Fruit fly (Drosophila melanogaster): ENCODE measurements around the gene c12.2.
A peak's percentile ranks its signal among the peaks of the same experiment; 100 is the strongest.

The c12.2 gene

DNA sequence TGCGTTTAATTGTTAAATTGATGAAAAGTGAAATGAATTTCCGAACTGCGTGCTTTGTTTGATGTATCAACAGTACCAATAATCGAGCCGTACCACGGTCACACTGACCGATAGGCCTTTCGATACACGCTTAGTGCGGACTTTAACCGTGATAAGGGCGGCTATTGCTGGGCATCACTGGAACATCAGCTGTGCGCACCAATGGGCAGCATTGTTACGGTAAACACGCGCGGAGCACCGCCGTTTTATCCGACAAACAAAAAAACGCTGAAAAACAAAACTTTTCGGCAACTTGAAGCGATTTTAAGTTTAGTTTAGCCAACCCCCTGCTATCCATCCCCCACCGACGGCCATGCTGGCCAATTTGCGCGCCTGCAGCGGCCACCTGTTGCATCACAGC is at the start of gene c12.2, which contains the start of gene c12.1:
Gene c12.2 (plus strand): TSS at position 220 of the 400 bp plus-strand sequence.
Gene c12.1 (minus strand): TSS at position 84 of the 400 bp plus-strand sequence.
- TF ChIP-seq EcR (GFP tag; optimal IDR thresholded peaks at IDR 0.05) (no peak), Dll (optimal IDR thresholded peaks at IDR 0.05) (no peak), psq (optimal IDR thresholded peaks at IDR 0.05) (no peak), CG8478 (optimal IDR thresholded peaks at IDR 0.05) (no peak), usp (GFP tag; optimal IDR thresholded peaks at IDR 0.05) (no peak), pan (optimal IDR thresholded peaks at IDR 0.05) (no peak)

- TF ChIP-seq usp (GFP tag; optimal IDR thresholded peaks at IDR 0.05) (no peak), EcR (GFP tag; optimal IDR thresholded peaks at IDR 0.05) (no peak), CG8478 (optimal IDR thresholded peaks at IDR 0.05) (no peak), pan (optimal IDR thresholded peaks at IDR 0.05) (no peak), Dll (optimal IDR thresholded peaks at IDR 0.05) (no peak), psq (optimal IDR thresholded peaks at IDR 0.05) (no peak)
Measured at dm6 chrX:9269825-9270224, 49.3 kb upstream of the c12.2 start, which contains the start of gene CG17440. Gene CG17440 (minus strand): TSS chrX:9269925.

dm6 chrX:9272830-9273507 is 46.2 kb upstream of the c12.2 start, which contains the start of the genes Cfp1 and Aladin:
Gene Cfp1 (minus strand): TSS chrX:9272960.
Gene Aladin (plus strand): TSS chrX:9273413.
- TF ChIP-seq psq (optimal IDR thresholded peaks at IDR 0.05) = no peak
- no peak for TF ChIP-seq CG8478 (optimal IDR thresholded peaks at IDR 0.05)
- no peak for TF ChIP-seq pan (optimal IDR thresholded peaks at IDR 0.05)
- TF ChIP-seq Dll (optimal IDR thresholded peaks at IDR 0.05) = no peak
- no peak for TF ChIP-seq usp (GFP tag; optimal IDR thresholded peaks at IDR 0.05)
- no peak for TF ChIP-seq EcR (GFP tag; optimal IDR thresholded peaks at IDR 0.05)

DNA sequence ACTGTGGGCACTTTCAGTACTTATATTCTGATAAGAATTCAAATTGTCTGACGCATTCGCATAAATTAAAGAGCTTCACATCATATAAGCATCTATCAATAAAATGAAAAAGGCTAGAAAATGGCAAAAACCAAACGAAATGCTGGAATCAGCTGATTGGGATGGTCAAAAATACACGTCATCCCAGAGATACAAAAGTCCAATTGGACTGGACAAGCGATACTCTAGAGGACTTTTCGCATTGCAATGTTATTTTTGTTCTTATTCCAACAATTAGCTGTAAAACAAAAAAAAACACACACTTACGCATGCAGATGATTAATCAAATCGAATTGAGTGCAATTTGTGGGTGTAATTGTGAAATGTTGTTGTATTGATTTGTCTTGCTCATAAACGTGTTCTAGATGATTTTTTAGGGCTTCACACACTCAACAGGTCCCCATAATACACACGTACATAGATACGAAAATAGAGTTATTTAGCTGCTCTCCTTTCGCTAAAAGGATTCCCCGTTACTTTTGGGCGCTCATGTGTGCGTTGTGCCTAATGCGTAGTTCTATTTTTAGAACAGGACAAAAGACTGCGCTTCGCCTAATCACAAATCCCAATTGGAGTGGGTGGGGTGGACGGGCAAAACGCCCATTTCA is 37.0 kb upstream of the c12.2 start:
- TF ChIP-seq psq (optimal IDR thresholded peaks at IDR 0.05) (no peak), usp (GFP tag; optimal IDR thresholded peaks at IDR 0.05) (no peak), pan (optimal IDR thresholded peaks at IDR 0.05) (no peak), EcR (GFP tag; optimal IDR thresholded peaks at IDR 0.05) (no peak), CG8478 (optimal IDR thresholded peaks at IDR 0.05) (no peak), Dll (optimal IDR thresholded peaks at IDR 0.05) (no peak)

DNA sequence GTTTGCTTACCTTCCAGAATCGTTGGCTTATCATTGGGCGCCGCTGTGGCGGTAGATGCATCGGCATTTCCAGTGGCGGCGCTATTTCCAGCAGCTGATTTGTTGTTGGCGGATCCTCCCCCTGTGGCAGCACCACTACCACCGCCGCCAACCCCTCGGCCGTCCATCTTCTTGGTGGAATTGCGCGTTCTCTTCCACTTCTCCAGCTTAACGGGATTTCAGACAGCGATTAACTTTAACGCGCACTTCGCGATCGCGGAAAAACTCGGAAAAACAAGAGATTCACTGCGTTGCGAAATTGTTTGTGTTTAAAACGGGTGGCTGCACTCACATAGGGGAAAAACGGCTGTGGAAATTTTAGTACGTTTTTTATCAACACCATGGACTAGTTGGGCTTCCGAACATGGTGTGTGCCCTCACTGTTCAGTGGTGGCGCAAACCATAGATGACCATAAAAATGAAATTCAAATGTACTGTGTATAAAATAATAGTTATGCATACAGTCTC is 36.3 kb upstream of the c12.2 start, which contains the start of gene c11.1:
Gene c11.1 (minus strand): TSS at position 335 of the 507 bp plus-strand sequence.
- TF ChIP-seq EcR (GFP tag; optimal IDR thresholded peaks at IDR 0.05) (no peak), usp (GFP tag; optimal IDR thresholded peaks at IDR 0.05) (no peak), pan (optimal IDR thresholded peaks at IDR 0.05) (no peak), CG8478 (optimal IDR thresholded peaks at IDR 0.05) (no peak), Dll (optimal IDR thresholded peaks at IDR 0.05) (no peak), psq (optimal IDR thresholded peaks at IDR 0.05) (no peak)

- TF ChIP-seq usp (GFP tag; optimal IDR thresholded peaks at IDR 0.05) (no peak), Dll (optimal IDR thresholded peaks at IDR 0.05) (peak; percentile 42), CG8478 (optimal IDR thresholded peaks at IDR 0.05) (no peak), psq (optimal IDR thresholded peaks at IDR 0.05) (no peak), EcR (GFP tag; optimal IDR thresholded peaks at IDR 0.05) (no peak), pan (optimal IDR thresholded peaks at IDR 0.05) (no peak)
Measured at dm6 chrX:9284024-9284738, 35.0 kb upstream of the c12.2 start, which contains the start of gene lz. Gene lz (plus strand): TSS chrX:9284649.

dm6 chrX:9286386-9286785 is 32.8 kb upstream of the c12.2 start:
- TF ChIP-seq psq (optimal IDR thresholded peaks at IDR 0.05) = no peak
- TF ChIP-seq usp (GFP tag; optimal IDR thresholded peaks at IDR 0.05) = no peak
- no peak for TF ChIP-seq EcR (GFP tag; optimal IDR thresholded peaks at IDR 0.05)
- TF ChIP-seq Dll (optimal IDR thresholded peaks at IDR 0.05) = no peak
- no peak for TF ChIP-seq CG8478 (optimal IDR thresholded peaks at IDR 0.05)
- no peak for TF ChIP-seq pan (optimal IDR thresholded peaks at IDR 0.05)

dm6 chrX:9291270-9291669 is 27.9 kb upstream of the c12.2 start:
- no peak for TF ChIP-seq usp (GFP tag; optimal IDR thresholded peaks at IDR 0.05)
- no peak for TF ChIP-seq psq (optimal IDR thresholded peaks at IDR 0.05)
- TF ChIP-seq CG8478 (optimal IDR thresholded peaks at IDR 0.05) = no peak
- TF ChIP-seq EcR (GFP tag; optimal IDR thresholded peaks at IDR 0.05) = no peak
- TF ChIP-seq pan (optimal IDR thresholded peaks at IDR 0.05) = no peak
- no peak for TF ChIP-seq Dll (optimal IDR thresholded peaks at IDR 0.05)

dm6 chrX:9295518-9295917 is 23.6 kb upstream of the c12.2 start:
- TF ChIP-seq CG8478 (optimal IDR thresholded peaks at IDR 0.05) (no peak), psq (optimal IDR thresholded peaks at IDR 0.05) (no peak), usp (GFP tag; optimal IDR thresholded peaks at IDR 0.05) (no peak), EcR (GFP tag; optimal IDR thresholded peaks at IDR 0.05) (no peak), pan (optimal IDR thresholded peaks at IDR 0.05) (no peak), Dll (optimal IDR thresholded peaks at IDR 0.05) (no peak)

- no peak for TF ChIP-seq EcR (GFP tag; optimal IDR thresholded peaks at IDR 0.05)
- no peak for TF ChIP-seq psq (optimal IDR thresholded peaks at IDR 0.05)
- TF ChIP-seq usp (GFP tag; optimal IDR thresholded peaks at IDR 0.05) = no peak
- TF ChIP-seq Dll (optimal IDR thresholded peaks at IDR 0.05) = no peak
- no peak for TF ChIP-seq pan (optimal IDR thresholded peaks at IDR 0.05)
- no peak for TF ChIP-seq CG8478 (optimal IDR thresholded peaks at IDR 0.05)
Measured at dm6 chrX:9296518-9296917, 22.6 kb upstream of the c12.2 start.

All from whole organism.